Worm (Caenorhabditis elegans) whole organism, L4 larva: ENCODE results near the gene C28F5.1.

Experiments
- aly-2 ChIP-seq: sonication (generic microtip); optimal IDR thresholded peaks from 2 replicates; lab custom pipeline; 2018; ENCODE audit warnings: missing biosample characterization, missing genetic modification characterization
- egl-43 ChIP-seq: fragments of 200-800 bp; sonication (Bioruptor generic); IDR thresholded peaks from 2 replicates; pipeline ENCODE4 v1.3.6; 2022; ENCODE audit warnings: missing genetic modification reagents, missing genetic modification characterization, missing compliant biosample characterization
- hlh-30 ChIP-seq: sonication (generic microtip); optimal IDR thresholded peaks from 2 replicates; lab custom pipeline; 2017; ENCODE audit warnings: antibody characterized with exemption, mild to moderate bottlenecking, missing genetic modification characterization, missing compliant biosample characterization; ENCODE audit not compliant: insufficient read depth
- mes-2 ChIP-seq: sonication (generic microtip); optimal IDR thresholded peaks from 2 replicates; lab custom pipeline; 2016; ENCODE audit warnings: missing genotype, mild to moderate bottlenecking, missing genetic modification characterization, missing compliant biosample characterization; ENCODE audit not compliant: poor library complexity, severe bottlenecking
- nhr-237 ChIP-seq: sonication (generic microtip); optimal IDR thresholded peaks from 2 replicates; lab custom pipeline; 2017; ENCODE audit warnings: missing biosample characterization, missing genetic modification characterization
- nhr-28 ChIP-seq: fragments of 150-350 bp; optimal IDR thresholded peaks from 2 replicates; lab custom pipeline; 2014; ENCODE audit warnings: missing biosample characterization, missing genetic modification characterization
- nhr-77 ChIP-seq: fragments of 150-350 bp; optimal IDR thresholded peaks from 2 replicates; lab custom pipeline; 2014; ENCODE audit warnings: missing biosample characterization, missing genetic modification characterization
- zag-1 ChIP-seq: fragments of 150-350 bp; optimal IDR thresholded peaks from 2 replicates; lab custom pipeline; 2014; ENCODE audit warnings: missing biosample characterization, missing genetic modification characterization

- no peak for TF ChIP-seq hlh-30 (tag; lab: Kevin White, UChicago)
- no peak for TF ChIP-seq mes-2 (tag; lab: Kevin White, UChicago)
- no peak for TF ChIP-seq egl-43 (GFP tag; lab: Robert Waterston, UW)
- TF ChIP-seq aly-2: no peak
- TF ChIP-seq nhr-28 (tag; lab: Kevin White, UChicago): no peak
- TF ChIP-seq zag-1: no peak
- no peak for TF ChIP-seq nhr-77
- no peak for TF ChIP-seq nhr-237 (tag; lab: Kevin White, UChicago)
Measured at ce11 chrII:7493599-7493998, 11.5 kb upstream of the C28F5.1 start, which contains the start of gene nas-23.
